Fruit fly (Drosophila melanogaster) whole organism, wandering third instar larva: Measurements from ENCODE around the gene Sumo.

Experiments
- Abd-B ChIP-seq: fragments of >200 bp; optimal IDR thresholded peaks from 2 replicates; lab custom pipeline; 2017; ENCODE audit warnings: missing biosample characterization, missing genetic modification characterization
- CG32264 ChIP-seq: fragments of 200-800 bp; sonication (Bioruptor generic); optimal IDR thresholded peaks from 2 replicates; lab custom pipeline; 2016; ENCODE audit warnings: missing biosample characterization, missing genetic modification characterization
- CG9705 ChIP-seq: fragments of 200-800 bp; sonication (Bioruptor generic); optimal IDR thresholded peaks from 2 replicates; lab custom pipeline; 2018; ENCODE audit warnings: missing biosample characterization, mild to moderate bottlenecking, missing genetic modification characterization
- CrebA ChIP-seq: fragments of 200-800 bp; sonication (Bioruptor generic); optimal IDR thresholded peaks from 2 replicates; lab custom pipeline; 2016; ENCODE audit warnings: missing biosample characterization, mild to moderate bottlenecking, missing genetic modification characterization, borderline replicate concordance
- Dfd ChIP-seq: fragments of >200 bp; optimal IDR thresholded peaks from 2 replicates; lab custom pipeline; 2017; ENCODE audit warnings: missing biosample characterization, missing genetic modification characterization
- GATAd ChIP-seq: sonication (Bioruptor generic); optimal IDR thresholded peaks from 2 replicates; lab custom pipeline; 2016; ENCODE audit warnings: missing biosample characterization, missing genetic modification characterization
- HLH106 ChIP-seq: fragments of 200-800 bp; optimal IDR thresholded peaks from 3 replicates; lab custom pipeline; 2019; ENCODE audit warnings: missing biosample characterization, mild to moderate bottlenecking, missing genetic modification characterization, moderate library complexity
- Hr83 ChIP-seq: fragments of 200-300 bp; sonication (Bioruptor generic); optimal IDR thresholded peaks from 2 replicates; lab custom pipeline; 2016; ENCODE audit warnings: missing biosample characterization, mild to moderate bottlenecking, missing genetic modification characterization, moderate library complexity; ENCODE audit not compliant: poor library complexity, severe bottlenecking
- Jra ChIP-seq: sonication (Bioruptor generic); optimal IDR thresholded peaks from 2 replicates; lab custom pipeline; 2016; ENCODE audit warnings: missing biosample characterization, missing genetic modification characterization
- Mio ChIP-seq: sonication (Bioruptor generic); optimal IDR thresholded peaks from 2 replicates; lab custom pipeline; 2016; ENCODE audit warnings: missing biosample characterization, missing genetic modification characterization
- Myc ChIP-seq: fragments of >200 bp; optimal IDR thresholded peaks from 2 replicates; lab custom pipeline; 2017
- N ChIP-seq: fragments of >200 bp; optimal IDR thresholded peaks from 2 replicates; lab custom pipeline; 2018; ENCODE audit warnings: missing biosample characterization, missing external identifiers, missing genetic modification characterization
- OdsH ChIP-seq: fragments of 200-800 bp; sonication (Bioruptor generic); optimal IDR thresholded peaks from 2 replicates; lab custom pipeline; 2016; ENCODE audit warnings: missing biosample characterization, mild to moderate bottlenecking, missing genetic modification characterization
- Rel ChIP-seq, 2 experiments: fragments of 200-800 bp; sonication (Bioruptor generic) in 1 of 2; optimal IDR thresholded peaks; 2 replicates in 1 of 2; 3 replicates in 1 of 2; lab custom pipeline; 2016 to 2019; ENCODE audit warnings: mild to moderate bottlenecking in 2 of 2, missing biosample characterization in 2 of 2, missing genetic modification characterization in 2 of 2, moderate library complexity in 1 of 2
- Sp1 ChIP-seq: fragments of 200-800 bp; sonication (Bioruptor generic); optimal IDR thresholded peaks from 3 replicates; lab custom pipeline; 2019; ENCODE audit warnings: missing biosample characterization, mild to moderate bottlenecking, missing genetic modification characterization, moderate library complexity
- Vsx2 ChIP-seq: fragments of 200-300, 225-300 bp; sonication (Bioruptor generic); optimal IDR thresholded peaks from 2 replicates; lab custom pipeline; 2018; ENCODE audit warnings: missing biosample characterization, missing genetic modification characterization; ENCODE audit not compliant: partially characterized antibody
- br ChIP-seq: fragments of 200-800 bp; sonication (Bioruptor generic); optimal IDR thresholded peaks from 2 replicates; lab custom pipeline; 2016; ENCODE audit warnings: missing biosample characterization, missing genetic modification characterization
- dl ChIP-seq, 2 experiments: fragments of 175-275, 200-275 bp in 1 of 2; fragments of 200-275 bp in 1 of 2; sonication (Bioruptor generic); optimal IDR thresholded peaks; lab custom pipeline; 2018; ENCODE audit warnings: mild to moderate bottlenecking in 2 of 2, missing biosample characterization in 2 of 2, missing genetic modification characterization in 2 of 2, moderate library complexity in 2 of 2; ENCODE audit not compliant: partially characterized antibody in 2 of 2, insufficient read depth in 1 of 2
- dmrt93B ChIP-seq: fragments of 200-800 bp; sonication (Bioruptor generic); optimal IDR thresholded peaks from 2 replicates; lab custom pipeline; 2018; ENCODE audit warnings: missing biosample characterization, mild to moderate bottlenecking, missing genetic modification characterization
- dsf ChIP-seq: sonication (Bioruptor generic); optimal IDR thresholded peaks from 2 replicates; lab custom pipeline; 2016; ENCODE audit warnings: missing biosample characterization, missing genetic modification characterization, borderline replicate concordance
- ey ChIP-seq: fragments of 200-800 bp; sonication (Bioruptor generic); optimal IDR thresholded peaks from 2 replicates; lab custom pipeline; 2016; ENCODE audit warnings: missing biosample characterization, missing genetic modification characterization
- foxo ChIP-seq, 2 experiments: fragments of 200-800 bp; sonication (Bioruptor generic); optimal IDR thresholded peaks; 2 replicates in 1 of 2; 3 replicates in 1 of 2; lab custom pipeline; 2016 to 2017; ENCODE audit warnings: missing biosample characterization in 2 of 2, missing genetic modification characterization in 2 of 2
- fru ChIP-seq: fragments of 200-800 bp; sonication (Bioruptor generic); optimal IDR thresholded peaks from 3 replicates; lab custom pipeline; 2016; ENCODE audit warnings: missing biosample characterization, mild to moderate bottlenecking, missing genetic modification characterization
- lola ChIP-seq: fragments of >200 bp; optimal IDR thresholded peaks from 2 replicates; lab custom pipeline; 2017; ENCODE audit warnings: missing biosample characterization, missing genetic modification characterization
- pan ChIP-seq: fragments of >200 bp; optimal IDR thresholded peaks from 2 replicates; lab custom pipeline; 2017
- rgr ChIP-seq: fragments of 200-800 bp; sonication (Bioruptor generic); optimal IDR thresholded peaks from 3 replicates; lab custom pipeline; 2016; ENCODE audit warnings: missing biosample characterization, mild to moderate bottlenecking, missing genetic modification characterization
- sage ChIP-seq: fragments of 200-800 bp; sonication (Bioruptor generic); optimal IDR thresholded peaks from 2 replicates; lab custom pipeline; 2016; ENCODE audit warnings: missing biosample characterization, mild to moderate bottlenecking, missing genetic modification characterization
- sv ChIP-seq: fragments of 200-800 bp; sonication (Bioruptor generic); optimal IDR thresholded peaks from 3 replicates; lab custom pipeline; 2016; ENCODE audit warnings: missing biosample characterization, missing genetic modification characterization
- tai ChIP-seq: sonication (Bioruptor generic); optimal IDR thresholded peaks from 2 replicates; lab custom pipeline; 2016; ENCODE audit warnings: missing biosample characterization, missing genetic modification characterization
- usp ChIP-seq: fragments of >200 bp; optimal IDR thresholded peaks from 2 replicates; lab custom pipeline; 2017; ENCODE audit warnings: missing biosample characterization, missing genetic modification characterization
- woc ChIP-seq: sonication (Bioruptor generic); optimal IDR thresholded peaks from 2 replicates; lab custom pipeline; 2016; ENCODE audit warnings: missing biosample characterization, mild to moderate bottlenecking, missing genetic modification characterization

Sumo gene

dm6 chr2L:6967422-6968012, at the start of gene Sumo:
Gene Sumo (minus strand): TSS chr2L:6967644.
- TF ChIP-seq Sp1 (GFP tag; lab: Kevin White, UChicago) (peak; percentile 21), lola (GFP tag; lab: Kevin White, UChicago) (no peak), GATAd (GFP tag; lab: Kevin White, UChicago) (no peak), sv (GFP tag; lab: Kevin White, UChicago) (no peak), pan (no peak), Hr83 (GFP tag; lab: Kevin White, UChicago) (peak; percentile 94), Jra (peak; percentile 62), foxo (GFP tag; optimal IDR thresholded peaks at IDR 0.05; lab: Kevin White, UChicago) (no peak), woc (GFP tag; lab: Kevin White, UChicago) (peak; percentile 47), Rel (GFP tag; optimal IDR thresholded peaks at IDR 0.05; lab: Kevin White, UChicago) (no peak), Rel (tag; optimal IDR thresholded peaks at IDR 0.05; lab: Kevin White, UChicago) (peak; percentile 13), HLH106 (tag; lab: Kevin White, UChicago) (peak; percentile 11), dsf (GFP tag; lab: Kevin White, UChicago) (no peak), rgr (GFP tag; lab: Kevin White, UChicago) (peak; percentile 22)

- TF ChIP-seq OdsH (GFP tag; lab: Kevin White, UChicago): no peak
- TF ChIP-seq CG9705 (GFP tag; lab: Kevin White, UChicago): no peak
- TF ChIP-seq fru (GFP tag; lab: Kevin White, UChicago): no peak
- TF ChIP-seq GATAd (GFP tag; lab: Kevin White, UChicago): no peak
- TF ChIP-seq Abd-B (GFP tag; lab: Kevin White, UChicago): no peak
- no peak for TF ChIP-seq Vsx2
- TF ChIP-seq N (GFP tag; lab: Kevin White, UChicago): no peak
- no peak for TF ChIP-seq dmrt93B (GFP tag; lab: Kevin White, UChicago)
Measured at dm6 chr2L:7013157-7013556, 45.7 kb upstream of the Sumo start, which contains the start of gene CG43322. Gene CG43322 (plus strand): TSS chr2L:7013396.

dm6 chr2L:7011962-7012361, 44.5 kb upstream of the Sumo start, which contains the start of gene CG43321:
Gene CG43321 (plus strand): TSS chr2L:7012262.
- TF ChIP-seq Hr83 (GFP tag; lab: Kevin White, UChicago): no peak
- TF ChIP-seq ey: no peak
- TF ChIP-seq dmrt93B (GFP tag; lab: Kevin White, UChicago): no peak
- no peak for TF ChIP-seq fru (GFP tag; lab: Kevin White, UChicago)
- TF ChIP-seq Mio (GFP tag; lab: Kevin White, UChicago): no peak
- TF ChIP-seq CrebA (GFP tag; lab: Kevin White, UChicago): no peak
- TF ChIP-seq Abd-B (GFP tag; lab: Kevin White, UChicago): no peak
- TF ChIP-seq foxo (GFP tag; optimal IDR thresholded peaks at IDR 0.05; lab: Kevin White, UChicago): no peak
- no peak for TF ChIP-seq OdsH (GFP tag; lab: Kevin White, UChicago)
- no peak for TF ChIP-seq Dfd (GFP tag; lab: Kevin White, UChicago)
- TF ChIP-seq woc (GFP tag; lab: Kevin White, UChicago): no peak
- TF ChIP-seq GATAd (GFP tag; lab: Kevin White, UChicago): no peak
- TF ChIP-seq CG9705 (GFP tag; lab: Kevin White, UChicago): no peak
- no peak for TF ChIP-seq Jra
- TF ChIP-seq usp (GFP tag; lab: Kevin White, UChicago): no peak
- TF ChIP-seq HLH106 (tag; lab: Kevin White, UChicago): no peak
- TF ChIP-seq rgr (GFP tag; lab: Kevin White, UChicago): no peak
- no peak for TF ChIP-seq tai

- TF ChIP-seq usp (GFP tag; lab: Kevin White, UChicago) (no peak), CrebA (GFP tag; lab: Kevin White, UChicago) (no peak), sv (GFP tag; lab: Kevin White, UChicago) (no peak), br (no peak), woc (GFP tag; lab: Kevin White, UChicago) (no peak), N (GFP tag; lab: Kevin White, UChicago) (no peak), dl (GFP tag; optimal IDR thresholded peaks at IDR 0.05; lab: Kevin White, UChicago; ENCODE audit: insufficient read depth in 1 of 2, partially characterized antibody in 2 of 2) (no peak), Myc (no peak), CG32264 (GFP tag; lab: Kevin White, UChicago) (no peak), Rel (GFP tag; optimal IDR thresholded peaks at IDR 0.05; lab: Kevin White, UChicago) (no peak), Rel (tag; optimal IDR thresholded peaks at IDR 0.05; lab: Kevin White, UChicago) (no peak), OdsH (GFP tag; lab: Kevin White, UChicago) (no peak), fru (GFP tag; lab: Kevin White, UChicago) (no peak), Hr83 (GFP tag; lab: Kevin White, UChicago) (no peak), sage (no peak), dsf (GFP tag; lab: Kevin White, UChicago) (no peak)
Measured at dm6 chr2L:7010513-7010912, 43.1 kb upstream of the Sumo start.
